Fruit fly (Drosophila melanogaster) whole organism, embryonic: ENCODE results near the gene L2HGDH.
A peak's percentile ranks its signal among the peaks of the same experiment; 100 is the strongest.

Experiments used
- ATbp ChIP-seq: fragments of 200-800 bp; sonication (Bioruptor generic); optimal IDR thresholded peaks from 2 replicates; lab custom pipeline; 2017; ENCODE audit warnings: missing biosample characterization, mild to moderate bottlenecking, missing genetic modification characterization, missing genetic modification reagents
- Atf3 ChIP-seq: fragments of 200-800 bp; sonication (Bioruptor generic); optimal IDR thresholded peaks from 3 replicates; lab custom pipeline; 2016; ENCODE audit warnings: missing biosample characterization, missing genetic modification characterization
- B-H2 ChIP-seq: fragments of 200-800 bp; sonication (Bioruptor generic); optimal IDR thresholded peaks from 2 replicates; lab custom pipeline; 2018; ENCODE audit warnings: missing biosample characterization, mild to moderate bottlenecking, missing genetic modification characterization
- CG11093 ChIP-seq: fragments of 200-800 bp; sonication (Bioruptor generic); IDR thresholded peaks from 3 replicates; pipeline ENCODE4 v1.3.6; 2022; ENCODE audit warnings: missing biosample characterization, missing genetic modification characterization
- CG11398 ChIP-seq: fragments of 200-800 bp; sonication (Bioruptor generic); optimal IDR thresholded peaks from 2 replicates; lab custom pipeline; 2016; ENCODE audit warnings: missing biosample characterization, missing genetic modification characterization
- CG11456 ChIP-seq: fragments of 200-800 bp; sonication (Bioruptor generic); IDR thresholded peaks from 3 replicates; pipeline ENCODE4 v1.3.6; 2022; ENCODE audit warnings: missing biosample characterization, missing genetic modification characterization
- CG11504 ChIP-seq: fragments of 200-800 bp; sonication (Bioruptor generic); optimal IDR thresholded peaks from 3 replicates; lab custom pipeline; 2019; ENCODE audit warnings: missing biosample characterization, mild to moderate bottlenecking, missing genetic modification characterization, moderate library complexity
- CG12155 ChIP-seq: fragments of 200-800 bp; sonication (Bioruptor generic); optimal IDR thresholded peaks from 3 replicates; lab custom pipeline; 2016; ENCODE audit warnings: missing biosample characterization, missing genetic modification characterization
- CG13894 ChIP-seq: fragments of 200-800 bp; sonication (Bioruptor generic); optimal IDR thresholded peaks from 3 replicates; lab custom pipeline; 2018; ENCODE audit warnings: missing biosample characterization, mild to moderate bottlenecking, missing genetic modification characterization, moderate library complexity
- CG14860 ChIP-seq: fragments of 200-800 bp; sonication (Bioruptor generic); IDR thresholded peaks from 3 replicates; pipeline ENCODE4 v1.3.6; 2022; ENCODE audit warnings: missing biosample characterization, missing genetic modification characterization; ENCODE audit not compliant: partially characterized antibody
- CG15601 ChIP-seq: fragments of 200-800 bp; sonication (Bioruptor generic); optimal IDR thresholded peaks from 3 replicates; lab custom pipeline; 2019; ENCODE audit warnings: missing biosample characterization, mild to moderate bottlenecking, missing genetic modification characterization, moderate library complexity
- CG1603 ChIP-seq: fragments of 200-800 bp; sonication (Bioruptor generic); optimal IDR thresholded peaks from 2 replicates; lab custom pipeline; 2019; ENCODE audit warnings: missing biosample characterization, mild to moderate bottlenecking, missing genetic modification characterization, moderate library complexity
- CG30403 ChIP-seq: fragments of 200-800 bp; sonication (Bioruptor generic); optimal IDR thresholded peaks from 3 replicates; lab custom pipeline; 2016; ENCODE audit warnings: missing biosample characterization, missing genetic modification characterization
- CG6175 ChIP-seq: fragments of 200-800 bp; sonication (Bioruptor generic); IDR thresholded peaks from 3 replicates; pipeline ENCODE4 v1.3.6; 2022; ENCODE audit warnings: missing biosample characterization, missing genetic modification characterization
- CG6765 ChIP-seq: fragments of 200-800 bp; sonication (Bioruptor generic); optimal IDR thresholded peaks from 3 replicates; lab custom pipeline; 2017; ENCODE audit warnings: missing biosample characterization, mild to moderate bottlenecking, missing genetic modification characterization
- CG7987 ChIP-seq: fragments of 200-800 bp; sonication (Bioruptor generic); optimal IDR thresholded peaks from 2 replicates; lab custom pipeline; 2018; ENCODE audit warnings: missing biosample characterization, mild to moderate bottlenecking, missing genetic modification characterization, moderate library complexity
- CrebB ChIP-seq: fragments of 200-800 bp; sonication (Bioruptor generic); optimal IDR thresholded peaks from 3 replicates; lab custom pipeline; 2018; ENCODE audit warnings: missing biosample characterization, mild to moderate bottlenecking, missing genetic modification characterization
- Dek ChIP-seq: fragments of 200-800 bp; sonication (Bioruptor generic); optimal IDR thresholded peaks from 3 replicates; lab custom pipeline; 2019; ENCODE audit warnings: missing biosample characterization, mild to moderate bottlenecking, missing genetic modification characterization, moderate library complexity
- Drgx ChIP-seq: fragments of 200-800 bp; sonication (Bioruptor generic); IDR thresholded peaks from 2 replicates; pipeline ENCODE4 v1.3.6; 2022; ENCODE audit warnings: missing biosample characterization, missing genetic modification characterization
- Eip74EF ChIP-seq, 2 experiments: fragments of 200-800 bp in 1 of 2; fragments of >200 bp in 1 of 2; sonication (Bioruptor generic) in 1 of 2; optimal IDR thresholded peaks; 2 replicates each; lab custom pipeline; 2017 to 2019; ENCODE audit warnings: missing biosample characterization in 2 of 2, missing genetic modification characterization in 2 of 2, mild to moderate bottlenecking in 1 of 2, moderate library complexity in 1 of 2
- Fer1 ChIP-seq: fragments of 200-800 bp; sonication (Bioruptor generic); optimal IDR thresholded peaks from 2 replicates; lab custom pipeline; 2017; ENCODE audit warnings: missing biosample characterization, mild to moderate bottlenecking, missing genetic modification characterization
- HLH4C ChIP-seq: fragments of 200-800 bp; sonication (Bioruptor generic); IDR thresholded peaks from 3 replicates; pipeline ENCODE4 v1.3.6; 2022; ENCODE audit warnings: missing biosample characterization, missing genetic modification characterization; ENCODE audit not compliant: partially characterized antibody
- Mad ChIP-seq: fragments of 200-800 bp; sonication (Bioruptor generic); optimal IDR thresholded peaks from 2 replicates; lab custom pipeline; 2016; ENCODE audit warnings: missing biosample characterization, missing genetic modification characterization
- Med ChIP-seq: fragments of 200-800 bp; sonication (Bioruptor generic); peaks from one replicate; lab custom pipeline; 2016; ENCODE audit warnings: missing biosample characterization, missing genetic modification characterization, mild to moderate bottlenecking, inconsistent platforms, moderate library complexity
- NFAT ChIP-seq: fragments of 200-800 bp; sonication (Bioruptor generic); IDR thresholded peaks from 2 replicates; pipeline ENCODE4 v1.3.6; 2022; ENCODE audit warnings: missing biosample characterization, missing genetic modification characterization
- Oaz ChIP-seq: fragments of 200-800 bp; sonication (Bioruptor generic); IDR thresholded peaks from 2 replicates; pipeline ENCODE4 v1.3.6; 2022; ENCODE audit warnings: missing biosample characterization, missing genetic modification characterization
- Opbp ChIP-seq: fragments of 200-800 bp; sonication (Bioruptor generic); IDR thresholded peaks from 3 replicates; pipeline ENCODE4 v1.3.6; 2022; ENCODE audit warnings: missing biosample characterization, missing genetic modification characterization; ENCODE audit not compliant: partially characterized antibody
- PHDP ChIP-seq: fragments of 200-800 bp; sonication (Bioruptor generic); optimal IDR thresholded peaks from 3 replicates; lab custom pipeline; 2018; ENCODE audit warnings: missing biosample characterization, mild to moderate bottlenecking, missing genetic modification characterization, moderate library complexity
- Scr ChIP-seq: fragments of 200-800 bp; sonication (Bioruptor generic); IDR thresholded peaks from 2 replicates; pipeline ENCODE4 v1.3.6; 2022; ENCODE audit warnings: missing biosample characterization, missing genetic modification characterization; ENCODE audit not compliant: partially characterized antibody
- Side ChIP-seq: fragments of 200-800 bp; sonication (Bioruptor generic); optimal IDR thresholded peaks from 2 replicates; lab custom pipeline; 2016; ENCODE audit warnings: missing biosample characterization, missing genetic modification characterization
- Sox100B ChIP-seq: fragments of 200-800 bp; sonication (Bioruptor generic); optimal IDR thresholded peaks from 3 replicates; lab custom pipeline; 2018; ENCODE audit warnings: missing biosample characterization, mild to moderate bottlenecking, missing genetic modification characterization
- Sry-β ChIP-seq: fragments of 200-800 bp; sonication (Bioruptor generic); optimal IDR thresholded peaks from 2 replicates; lab custom pipeline; 2018; ENCODE audit warnings: missing biosample characterization, mild to moderate bottlenecking, missing genetic modification characterization, moderate library complexity
- amos ChIP-seq: fragments of 200-800 bp; sonication (Bioruptor generic); IDR thresholded peaks from 2 replicates; pipeline ENCODE4 v1.3.6; 2022; ENCODE audit warnings: missing biosample characterization, missing genetic modification characterization; ENCODE audit not compliant: partially characterized antibody
- ash1 ChIP-seq: fragments of 200-800 bp; sonication (Bioruptor generic); optimal IDR thresholded peaks from 2 replicates; lab custom pipeline; 2018; ENCODE audit warnings: missing biosample characterization, mild to moderate bottlenecking, missing genetic modification characterization
- ci ChIP-seq: fragments of 200-800 bp; sonication (Bioruptor generic); IDR thresholded peaks from 3 replicates; pipeline ENCODE4 v1.3.6; 2022; ENCODE audit warnings: missing biosample characterization, missing genetic modification characterization
- dan ChIP-seq: fragments of 200-800 bp; sonication (Bioruptor generic); IDR thresholded peaks from 2 replicates; pipeline ENCODE4 v1.3.6; 2022; ENCODE audit warnings: missing biosample characterization, missing genetic modification characterization
- ems ChIP-seq: fragments of 200-800 bp; sonication (Bioruptor generic); optimal IDR thresholded peaks from 3 replicates; lab custom pipeline; 2016; ENCODE audit warnings: missing biosample characterization, missing genetic modification characterization
- fu2 ChIP-seq: fragments of 200-800 bp; sonication (Bioruptor generic); optimal IDR thresholded peaks from 2 replicates; lab custom pipeline; 2016; ENCODE audit warnings: missing biosample characterization, missing genetic modification characterization
- grn ChIP-seq: fragments of 200-800 bp; sonication (Bioruptor generic); optimal IDR thresholded peaks from 3 replicates; lab custom pipeline; 2017; ENCODE audit warnings: missing biosample characterization, missing genetic modification characterization
- gsb ChIP-seq: fragments of 200-800 bp; sonication (Bioruptor generic); IDR thresholded peaks from 2 replicates; pipeline ENCODE4 v1.3.6; 2022; ENCODE audit warnings: missing biosample characterization, missing genetic modification characterization
- hkb ChIP-seq, 2 experiments: fragments of 200-800 bp in 1 of 2; fragments of >200 bp in 1 of 2; sonication (Bioruptor generic) in 1 of 2; IDR thresholded peaks in 1 of 2; optimal IDR thresholded peaks in 1 of 2; 2 replicates each; pipeline versions ENCODE4 v1.3.6 to Lab custom; 2017 to 2022; ENCODE audit warnings: missing biosample characterization in 1 of 2, missing genetic modification characterization in 1 of 2
- phol ChIP-seq: fragments of 200-800 bp; sonication (Bioruptor generic); optimal IDR thresholded peaks from 3 replicates; lab custom pipeline; 2018; ENCODE audit warnings: missing biosample characterization, mild to moderate bottlenecking, missing genetic modification characterization, moderate library complexity
- pita ChIP-seq: fragments of 200-800 bp; sonication (Bioruptor generic); optimal IDR thresholded peaks from 2 replicates; lab custom pipeline; 2017; ENCODE audit warnings: missing biosample characterization, mild to moderate bottlenecking, missing genetic modification characterization
- psq ChIP-seq: fragments of 200-800 bp; sonication (Bioruptor generic); optimal IDR thresholded peaks from 2 replicates; lab custom pipeline; 2017; ENCODE audit warnings: missing biosample characterization, missing genetic modification characterization
- toy ChIP-seq: fragments of 200-800 bp; sonication (Bioruptor generic); IDR thresholded peaks from 2 replicates; pipeline ENCODE4 v1.3.6; 2022; ENCODE audit warnings: missing biosample characterization, missing genetic modification characterization
- trh ChIP-seq: fragments of 200-800 bp; sonication (Bioruptor generic); optimal IDR thresholded peaks from 2 replicates; lab custom pipeline; 2016; ENCODE audit warnings: missing biosample characterization, missing genetic modification characterization
- usp ChIP-seq: fragments of >200 bp; optimal IDR thresholded peaks from 2 replicates; lab custom pipeline; 2017; ENCODE audit warnings: missing biosample characterization, missing genetic modification characterization
- vfl ChIP-seq: fragments of 200-800 bp; sonication (Bioruptor generic); optimal IDR thresholded peaks from 2 replicates; lab custom pipeline; 2016; ENCODE audit warnings: missing biosample characterization, missing genetic modification characterization
- wek ChIP-seq: fragments of 200-800 bp; sonication (Bioruptor generic); optimal IDR thresholded peaks from 3 replicates; lab custom pipeline; 2018; ENCODE audit warnings: missing biosample characterization, mild to moderate bottlenecking, missing genetic modification characterization, moderate library complexity
- wor ChIP-seq: fragments of 200-800 bp; sonication (Bioruptor generic); IDR thresholded peaks from 2 replicates; pipeline ENCODE4 v1.3.6; 2022; ENCODE audit warnings: missing biosample characterization, missing genetic modification characterization

The L2HGDH gene

DNA sequence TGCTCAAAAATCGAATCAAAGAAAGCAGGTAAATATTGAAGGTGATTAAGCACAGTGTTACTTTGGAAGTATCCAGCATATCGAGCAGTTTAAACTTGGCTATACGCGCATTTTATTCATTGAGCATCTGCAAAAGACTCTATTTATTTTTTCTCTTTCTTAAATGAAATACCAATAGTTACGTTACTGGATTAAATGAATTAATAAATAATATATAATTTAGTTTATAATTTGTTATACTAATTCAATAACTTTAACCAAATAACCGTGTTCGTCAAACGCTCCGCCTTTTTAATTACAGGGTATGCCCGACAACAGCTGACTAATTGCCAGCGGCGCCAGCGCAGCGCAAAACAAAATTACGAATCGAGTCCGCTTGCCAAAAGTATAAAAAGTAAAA lies 7.4 kb downstream of the L2HGDH start (continued):
- TF ChIP-seq HLH4C (GFP tag; lab: Robert Waterston, UW) (no peak), wek (GFP tag; lab: Kevin White, UChicago) (no peak), ATbp (no peak), Med (no peak), CG13894 (tag; lab: Kevin White, UChicago) (peak; percentile 57), Opbp (GFP tag; lab: Robert Waterston, UW) (no peak), CrebB (no peak), Sox100B (GFP tag; lab: Kevin White, UChicago) (peak; percentile 26), CG11504 (tag; lab: Kevin White, UChicago) (peak; percentile 36), B-H2 (GFP tag; lab: Kevin White, UChicago) (peak; percentile 21), Scr (GFP tag; lab: Robert Waterston, UW) (no peak), phol (tag; lab: Kevin White, UChicago) (no peak), vfl (no peak), CG15601 (tag; lab: Kevin White, UChicago) (no peak), CG11093 (GFP tag; lab: Robert Waterston, UW) (no peak), Side (GFP tag; lab: Kevin White, UChicago) (no peak), dan (no peak), PHDP (peak; percentile 48), NFAT (0 out of 2 replicates have a peak, but pooled peaks have one; percentile 37), toy (no peak), CG11398 (GFP tag; lab: Kevin White, UChicago) (no peak), ems (no peak), Atf3 (GFP tag; lab: Kevin White, UChicago) (no peak), wor (GFP tag; lab: Robert Waterston, UW) (no peak), Sry-β (GFP tag; lab: Kevin White, UChicago) (no peak), Fer1 (GFP tag; lab: Kevin White, UChicago) (peak; percentile 66), usp (no peak), CG7987 (GFP tag; lab: Kevin White, UChicago) (no peak), trh (GFP tag; lab: Kevin White, UChicago) (no peak), fu2 (GFP tag; lab: Kevin White, UChicago) (no peak), psq (GFP tag; lab: Kevin White, UChicago) (no peak), hkb (optimal IDR thresholded peaks at IDR 0.05; lab: Kevin White, UChicago) (no peak), hkb (GFP tag; IDR thresholded peaks at IDR 0.05; lab: Robert Waterston, UW) (peak; percentile 48; the same call in 1 of the 2 replicates), CG14860 (no peak), CG6175 (no peak), Eip74EF (GFP tag; optimal IDR thresholded peaks at IDR 0.05; lab: Kevin White, UChicago) (no peak), ash1 (GFP tag; lab: Kevin White, UChicago) (no peak), gsb (peak; percentile 23; the same call in 1 of the 2 replicates), amos (GFP tag; lab: Robert Waterston, UW) (no peak), Mad (GFP tag; lab: Kevin White, UChicago) (no peak), ci (no peak), CG12155 (GFP tag; lab: Kevin White, UChicago) (no peak), CG1603 (tag; lab: Kevin White, UChicago) (no peak), CG6765 (GFP tag; lab: Kevin White, UChicago) (peak; percentile 61), pita (GFP tag; lab: Kevin White, UChicago) (no peak), Dek (tag; lab: Kevin White, UChicago) (peak; percentile 34), Oaz (GFP tag; lab: Robert Waterston, UW) (no peak), grn (GFP tag; lab: Kevin White, UChicago) (no peak), Drgx (GFP tag; lab: Robert Waterston, UW) (peak; percentile 55; the same call in 1 of the 2 replicates), CG30403 (GFP tag; lab: Kevin White, UChicago) (peak; percentile 3), CG11456 (GFP tag; lab: Robert Waterston, UW) (0 out of 3 replicates have a peak, but pooled peaks have one; percentile 12)
